Fruit fly (Drosophila melanogaster): ENCODE results near the gene PGRP-LC.

PGRP-LC gene

DNA sequence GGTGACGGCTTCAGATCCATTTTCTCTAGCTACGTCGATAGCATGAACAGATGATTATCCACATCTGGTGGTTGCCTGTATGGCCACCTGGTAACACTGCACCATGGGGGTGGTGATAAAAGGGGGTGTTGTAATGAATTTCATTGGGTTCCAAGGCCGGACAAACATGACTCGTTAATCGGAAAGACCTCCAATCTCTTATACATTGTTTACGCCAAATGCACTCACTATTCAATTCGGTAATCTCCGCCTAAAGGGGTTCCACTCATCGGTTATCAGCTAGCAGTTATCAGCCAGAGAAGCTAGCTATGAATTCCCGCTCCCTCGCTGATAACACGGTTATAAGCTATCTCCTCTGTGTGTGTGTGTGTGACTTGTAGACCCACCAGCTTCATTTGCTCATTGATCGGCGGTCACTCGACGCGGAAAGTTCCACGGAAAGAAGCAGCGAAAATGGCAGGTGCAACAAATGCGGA, 21.6 kb downstream of the PGRP-LC start, which contains the start of gene Pdxk:
Gene Pdxk (plus strand): TSS at position 100 of the 476 bp plus-strand sequence.
- TF ChIP-seq noc (tag; optimal IDR thresholded peaks at IDR 0.05) = peak; percentile 77

DNA sequence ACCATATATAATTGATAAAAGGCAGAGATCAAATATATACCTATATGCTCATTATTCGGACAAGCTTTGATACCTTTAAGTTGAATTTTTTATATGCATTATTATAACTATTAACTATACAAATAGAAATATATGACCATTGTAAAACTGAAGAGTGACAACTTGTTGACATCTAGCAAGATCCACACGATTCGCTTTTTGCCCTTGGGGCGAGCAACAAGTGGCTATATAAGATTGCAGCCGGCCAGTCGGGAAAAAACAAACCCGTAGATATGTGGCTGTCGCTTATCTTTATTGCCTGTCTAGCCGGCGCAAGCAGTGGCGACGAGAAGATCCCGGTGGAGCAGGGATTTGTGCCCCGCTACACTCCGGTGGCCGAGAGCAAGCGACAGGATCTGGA, 23.3 kb downstream of the PGRP-LC start, which contains the start of gene CG34456:
Gene CG34456 (plus strand): TSS at position 215 of the 400 bp plus-strand sequence.
- TF ChIP-seq noc (tag; optimal IDR thresholded peaks at IDR 0.05) = peak; percentile 60

DNA sequence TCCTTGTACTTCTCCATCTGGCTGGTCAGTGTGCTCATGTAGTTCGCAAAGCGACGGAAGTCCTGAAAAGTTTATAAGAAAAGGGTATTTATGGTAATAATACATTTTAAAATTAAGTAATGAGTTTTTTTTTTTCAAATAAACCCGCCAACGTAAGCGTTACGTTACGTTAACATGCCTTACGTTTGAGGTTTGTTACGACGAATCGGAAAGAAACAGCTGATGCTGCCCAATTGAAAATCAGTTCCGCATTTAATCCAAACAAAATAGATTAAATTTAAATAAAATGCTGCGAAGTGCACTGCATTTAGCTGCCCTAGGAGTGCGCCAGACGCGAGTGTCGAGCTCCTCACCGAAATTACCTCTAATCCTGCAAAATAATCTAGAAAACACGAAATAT, 25.5 kb downstream of the PGRP-LC start, which contains the start of gene mRRF1:
Gene mRRF1 (plus strand): TSS at position 220 of the 400 bp plus-strand sequence.
- no peak for TF ChIP-seq noc (tag; optimal IDR thresholded peaks at IDR 0.05)

DNA sequence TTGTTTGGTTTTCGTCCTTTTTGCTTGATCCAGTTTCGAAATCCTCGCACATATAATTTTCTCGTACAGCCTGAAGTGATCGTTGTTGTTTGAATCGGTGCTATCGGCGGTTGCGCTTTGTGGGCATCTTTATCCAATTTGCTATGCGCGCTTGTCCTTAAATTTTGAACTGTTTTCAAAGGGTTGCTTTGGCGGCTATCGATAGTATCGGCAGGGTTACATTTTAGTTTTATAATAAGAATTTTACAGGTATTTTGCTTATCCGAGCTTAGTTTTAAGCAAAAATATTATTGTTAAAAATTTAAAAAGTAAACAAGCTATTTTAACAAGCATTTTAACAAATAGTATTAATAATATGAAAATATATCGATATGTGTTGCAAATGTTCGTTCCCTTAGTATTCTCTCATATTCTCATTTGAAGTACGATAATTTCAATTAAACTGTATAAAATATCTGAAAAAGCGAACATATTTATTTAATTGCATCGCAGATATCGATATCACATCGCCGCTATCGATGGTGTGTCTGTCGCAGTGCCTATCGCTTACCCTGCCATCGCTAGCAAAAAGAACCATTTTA, 28.3 kb downstream of the PGRP-LC start, which contains the start of the genes Klp67A and CG4452:
Gene Klp67A (minus strand): TSS at position 197 of the 581 bp plus-strand sequence.
Gene CG4452 (plus strand): TSS at position 528 of the 581 bp plus-strand sequence.
- peak; percentile 13 for TF ChIP-seq noc (tag; optimal IDR thresholded peaks at IDR 0.05)

DNA sequence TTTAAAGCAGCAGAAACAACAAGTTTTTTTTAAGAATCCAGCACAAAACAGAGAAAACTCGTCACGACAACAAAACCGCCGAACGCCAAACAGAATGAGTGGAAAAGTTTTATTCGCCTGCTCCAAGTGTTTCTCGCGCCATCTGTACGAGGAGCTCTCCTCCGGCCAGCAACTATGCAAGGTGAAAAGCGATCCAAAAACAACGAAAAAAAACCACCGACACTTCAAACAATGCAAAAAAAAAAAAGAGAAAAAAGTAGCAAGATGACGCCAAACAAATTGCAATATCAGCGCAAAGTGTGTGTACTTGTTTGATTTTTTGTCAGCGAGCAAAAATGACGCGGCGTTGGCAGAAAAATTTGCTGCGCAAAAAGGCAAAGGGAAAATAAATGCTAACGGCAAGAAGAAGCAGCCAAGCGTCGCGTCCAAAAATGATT, 28.8 kb downstream of the PGRP-LC start:
- TF ChIP-seq noc (tag; optimal IDR thresholded peaks at IDR 0.05) = no peak

DNA sequence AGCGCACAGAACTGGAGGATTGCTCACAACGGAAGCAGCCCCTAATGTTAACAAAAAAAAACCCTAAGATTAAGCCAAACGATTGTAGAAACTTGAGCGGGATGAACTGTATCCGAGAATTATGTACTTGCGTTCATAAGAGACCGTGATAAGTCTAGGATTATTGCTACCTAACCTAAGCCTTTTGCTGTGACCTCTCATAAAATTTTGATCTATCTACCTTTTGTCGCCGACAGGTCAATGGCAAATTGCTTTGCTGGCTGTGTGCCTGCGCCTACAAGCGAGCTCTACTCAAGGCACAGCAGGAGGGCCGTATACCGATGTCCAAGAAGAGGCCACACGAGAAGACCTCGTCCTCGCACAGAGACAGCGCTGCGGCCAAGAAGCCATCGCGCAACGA, 30.1 kb downstream of the PGRP-LC start:
- TF ChIP-seq noc (tag; optimal IDR thresholded peaks at IDR 0.05) = no peak

DNA sequence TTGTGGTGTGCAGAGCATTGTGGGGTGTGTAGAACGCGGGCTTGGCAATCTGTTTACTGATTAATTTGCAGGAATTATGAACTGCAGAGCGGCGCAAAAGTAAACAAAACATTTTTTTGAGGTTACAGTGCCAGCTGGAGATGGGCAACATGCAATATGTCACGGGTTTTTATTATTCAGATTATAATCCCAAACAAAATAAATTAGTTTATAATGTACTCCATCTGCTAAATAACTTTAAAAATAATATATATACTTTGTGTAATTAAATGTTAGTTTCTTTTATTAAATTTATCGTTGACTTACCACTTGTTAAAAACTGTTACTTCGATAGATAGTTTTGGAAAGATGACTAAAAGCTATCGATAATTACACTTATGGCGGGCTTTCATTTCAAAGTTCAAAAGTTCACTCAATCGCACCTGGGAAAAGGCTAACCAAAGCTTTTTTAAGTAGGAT, 32.3 kb downstream of the PGRP-LC start, which contains the start of gene Fdx1:
Gene Fdx1 (minus strand): TSS at position 332 of the 459 bp plus-strand sequence.
- TF ChIP-seq noc (tag; optimal IDR thresholded peaks at IDR 0.05) = peak; percentile 30

DNA sequence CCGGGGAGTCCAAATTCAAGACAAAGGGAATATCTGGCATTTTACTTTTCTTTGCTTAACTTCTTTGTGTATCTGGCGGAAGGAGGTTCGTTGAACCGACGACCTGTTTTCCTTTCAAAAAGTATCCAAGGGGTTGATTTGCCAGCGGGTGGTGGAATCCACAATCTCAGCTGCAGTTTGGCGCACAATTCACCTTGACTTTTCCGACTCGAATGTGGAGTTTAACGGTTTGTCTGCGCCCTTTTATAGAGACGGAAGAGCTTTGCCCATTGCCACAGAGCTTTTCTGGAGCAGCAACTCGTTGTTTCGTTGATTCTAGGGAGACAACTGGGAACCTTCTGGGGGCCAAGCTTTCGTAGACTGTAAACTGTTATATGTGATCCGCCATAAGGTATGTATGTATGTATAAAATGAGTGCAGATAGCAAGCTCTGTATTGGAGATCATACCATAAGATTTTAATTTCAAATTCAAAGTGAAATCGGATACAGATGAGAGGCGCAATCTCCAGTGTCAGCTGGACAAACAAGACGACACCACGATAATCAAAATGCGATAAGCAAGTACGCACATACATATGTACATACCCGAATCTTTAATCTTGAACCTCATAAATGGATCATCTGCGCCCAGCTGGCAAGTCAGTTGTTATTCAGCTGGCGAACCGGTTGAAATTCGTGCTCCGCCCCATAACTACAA, 33.8 kb downstream of the PGRP-LC start, which contains the start of the genes Hsp67Bc, CG4456 and Hsp22:
Gene Hsp67Bc (minus strand): TSS at position 220 of the 698 bp plus-strand sequence.
Gene CG4456 (plus strand): TSS at position 445 of the 698 bp plus-strand sequence.
Gene Hsp22 (plus strand): TSS at position 654 of the 698 bp plus-strand sequence.
- peak; percentile 5 for TF ChIP-seq noc (tag; optimal IDR thresholded peaks at IDR 0.05)

DNA sequence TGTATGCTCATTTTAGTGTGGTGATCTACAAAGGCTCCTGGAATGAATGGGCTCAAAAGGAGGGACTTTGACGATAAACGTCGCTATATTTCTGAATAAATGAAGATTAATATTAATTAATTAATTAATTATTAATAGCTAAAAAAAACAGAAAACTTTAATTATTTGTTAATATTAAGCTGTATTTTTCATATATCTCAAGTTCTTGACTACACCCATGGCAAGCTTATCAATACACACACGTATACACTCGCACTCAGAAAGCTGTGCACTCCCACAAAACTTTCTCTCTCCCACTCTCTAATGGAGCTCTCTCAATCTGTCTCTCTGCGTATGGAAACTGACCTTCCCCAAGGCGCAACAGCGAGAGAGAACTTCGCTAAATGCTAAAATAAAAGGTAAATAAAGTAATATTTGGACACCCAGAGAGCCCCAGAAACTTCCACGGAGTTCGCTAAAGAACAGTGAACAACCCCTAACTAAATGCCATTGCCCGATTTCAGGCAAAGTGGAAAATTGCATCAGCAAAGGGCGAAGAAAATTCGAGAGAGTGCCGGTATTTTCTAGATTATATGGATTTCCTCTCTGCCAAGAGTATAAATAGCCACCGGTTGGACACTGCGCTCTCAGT, 34.9 kb downstream of the PGRP-LC start:
- peak; percentile 83 for TF ChIP-seq noc (tag; optimal IDR thresholded peaks at IDR 0.05)

DNA sequence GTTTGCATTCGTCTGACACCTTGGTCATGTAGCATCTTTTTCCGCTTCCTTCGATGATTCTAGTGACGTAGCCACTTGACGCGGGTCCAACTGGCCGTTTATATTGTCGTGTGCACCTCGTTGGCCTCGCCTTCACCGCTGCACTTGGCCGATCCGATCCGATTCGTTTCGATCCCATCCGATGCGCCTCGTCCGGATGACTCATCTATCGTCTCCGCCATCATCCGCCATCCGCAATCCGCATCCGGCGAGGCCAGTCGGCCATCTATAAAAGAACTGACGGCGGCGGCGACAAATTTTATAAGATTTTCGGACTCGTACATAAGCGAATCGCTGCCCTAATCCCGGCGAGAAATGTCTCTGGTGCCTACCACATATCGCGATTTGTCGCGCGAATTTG, 36.5 kb downstream of the PGRP-LC start, which contains the start of gene CG4461:
Gene CG4461 (plus strand): TSS at position 301 of the 400 bp plus-strand sequence.
- TF ChIP-seq noc (tag; optimal IDR thresholded peaks at IDR 0.05) = no peak

DNA sequence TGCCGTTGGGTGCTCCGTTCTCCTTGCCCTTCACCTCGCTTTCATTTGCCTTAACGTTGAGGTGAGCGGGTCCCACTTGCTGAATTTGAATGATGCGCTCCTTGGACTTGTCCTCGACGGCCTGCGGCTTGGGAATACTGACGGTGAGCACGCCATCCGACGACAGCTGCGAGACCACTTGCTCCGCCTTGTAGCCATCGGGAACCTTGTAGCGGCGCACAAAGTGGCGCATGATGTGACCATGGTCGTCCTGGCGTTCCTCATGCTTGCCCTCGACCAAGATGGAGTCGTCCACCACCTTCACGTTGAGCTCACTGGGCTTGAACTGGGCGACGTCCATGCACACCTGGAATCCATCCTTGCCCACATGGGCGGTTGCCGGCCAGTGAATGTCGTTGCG, 38.0 kb downstream of the PGRP-LC start:
- TF ChIP-seq noc (tag; optimal IDR thresholded peaks at IDR 0.05) = no peak

DNA sequence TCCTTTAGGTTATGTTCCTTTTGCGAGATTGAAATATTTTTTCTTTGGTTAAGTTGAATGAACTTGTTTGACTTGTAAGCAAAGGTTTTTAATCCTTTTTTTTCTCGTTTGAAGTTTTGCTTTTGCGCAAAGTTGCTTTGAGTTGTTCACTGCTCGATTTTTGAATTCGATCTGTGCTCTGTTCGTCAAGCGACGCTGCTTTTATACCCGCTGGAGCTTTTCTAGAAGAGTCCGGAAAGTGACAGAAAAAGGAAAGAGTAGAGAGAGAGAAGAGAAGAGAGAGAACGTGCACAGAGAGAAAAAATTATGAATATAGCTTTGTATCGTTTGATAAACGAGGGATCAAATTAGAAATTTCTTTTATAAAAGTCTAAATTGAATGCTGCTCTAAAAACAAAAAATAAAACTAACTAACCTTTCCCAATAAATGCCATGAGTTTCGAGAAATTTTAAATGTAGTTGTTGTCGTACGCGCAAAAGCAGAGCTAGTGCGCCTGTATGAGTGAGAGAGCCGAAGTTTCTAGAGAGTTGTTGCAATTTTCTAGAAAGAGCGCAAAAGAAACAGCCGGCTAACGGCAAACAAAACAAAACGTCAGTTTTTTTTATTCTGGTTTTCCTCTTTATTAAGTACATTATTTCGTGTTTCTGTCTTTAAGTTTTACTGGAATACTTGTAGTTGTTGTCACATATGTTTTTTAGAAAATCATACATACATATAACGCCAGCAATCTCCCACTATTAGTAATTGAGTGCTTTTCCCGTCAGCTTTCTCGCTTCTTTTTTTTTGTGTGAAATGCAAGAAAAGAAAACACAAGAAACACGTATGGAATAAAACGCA, 38.8 kb downstream of the PGRP-LC start, which contains the start of gene Hsp26:
Gene Hsp26 (minus strand): TSS at position 230 of the 838 bp plus-strand sequence.
- peak; percentile 88 for TF ChIP-seq noc (tag; optimal IDR thresholded peaks at IDR 0.05)

DNA sequence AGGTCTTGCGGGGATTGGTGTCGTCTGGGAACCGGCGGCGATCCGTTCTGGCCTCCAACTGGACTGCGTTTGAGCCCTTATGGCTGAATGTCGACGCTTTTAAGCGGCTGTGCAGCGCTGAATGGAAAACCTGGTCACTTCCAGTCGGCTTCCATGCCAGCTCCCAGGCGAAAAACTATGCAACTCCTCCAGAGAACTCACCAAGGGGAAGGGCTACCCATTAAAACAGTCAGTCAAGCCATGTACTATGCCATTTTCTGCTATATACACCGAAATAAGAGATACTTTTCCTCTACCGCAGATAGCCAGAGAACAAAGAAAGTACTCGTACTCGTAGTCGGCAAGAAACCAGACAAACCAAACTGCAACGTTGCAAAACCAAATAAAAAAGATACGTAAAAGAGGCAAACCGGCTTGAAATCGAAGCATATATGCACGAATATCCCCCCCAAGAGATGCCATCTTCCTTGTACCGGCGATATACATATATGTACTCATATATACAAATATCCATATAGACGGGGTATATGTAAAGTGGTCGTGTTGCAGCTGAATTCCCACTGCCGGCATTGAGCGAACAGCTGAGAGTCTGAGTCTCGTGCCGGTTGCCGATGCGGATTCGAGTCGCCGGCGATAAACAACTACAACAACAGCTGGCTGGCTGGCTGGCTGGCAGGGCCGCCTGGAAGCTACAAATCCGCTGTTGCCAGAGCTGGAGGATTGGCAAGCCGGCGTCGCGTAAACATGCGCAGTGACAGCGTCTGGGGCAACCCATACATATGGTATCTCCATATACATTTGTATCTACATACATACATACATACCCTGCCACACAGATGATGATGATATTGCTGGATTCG, 41.1 kb downstream of the PGRP-LC start, which contains the start of gene Hsp67Ba:
Gene Hsp67Ba (minus strand): TSS at position 51 of the 860 bp plus-strand sequence.
- no peak for TF ChIP-seq noc (tag; optimal IDR thresholded peaks at IDR 0.05)
